Worm (Caenorhabditis elegans) whole organism, early embryonic: Measurements from ENCODE around the gene prp-39.

ENCODE experiments used
- aly-1 ChIP-seq: sonication (generic microtip); optimal IDR thresholded peaks from 2 replicates; lab custom pipeline; 2016; ENCODE audit warnings: missing genetic modification characterization, missing compliant biosample characterization
- ama-1 ChIP-seq: fragments of 150-350 bp; optimal IDR thresholded peaks from 2 replicates; lab custom pipeline; 2014
- ceh-13 ChIP-seq: fragments of 200-800 bp; sonication (Bioruptor generic); optimal IDR thresholded peaks from 2 replicates; lab custom pipeline; 2018; ENCODE audit warnings: mild to moderate bottlenecking, missing genetic modification characterization, missing compliant biosample characterization
- ceh-36 ChIP-seq: sonication (generic microtip); optimal IDR thresholded peaks from 2 replicates; lab custom pipeline; 2016; ENCODE audit warnings: missing genetic modification characterization, inconsistent platforms, missing compliant biosample characterization
- flt-1 ChIP-seq: fragments of 200-800 bp; sonication (Bioruptor generic); IDR thresholded peaks from 2 replicates; pipeline ENCODE4 v1.3.6; 2022; ENCODE audit warnings: missing genetic modification characterization, missing compliant biosample characterization
- sea-1 ChIP-seq: fragments of 200-800 bp; sonication (Bioruptor generic); conservative IDR thresholded peaks from 2 replicates; pipeline ENCODE4 v1.3.6; 2022; ENCODE audit warnings: missing genetic modification characterization, missing compliant biosample characterization
- tbx-11 ChIP-seq: fragments of 200-800 bp; sonication (Bioruptor generic); IDR thresholded peaks from 2 replicates; pipeline ENCODE4 v1.3.6; 2022; ENCODE audit warnings: missing genetic modification characterization, missing compliant biosample characterization
- tbx-37 ChIP-seq: fragments of 200-800 bp; sonication (Bioruptor generic); conservative IDR thresholded peaks from 2 replicates; pipeline ENCODE4 v1.3.6; 2022; ENCODE audit warnings: missing genetic modification reagents, missing genetic modification characterization, missing compliant biosample characterization

DNA sequence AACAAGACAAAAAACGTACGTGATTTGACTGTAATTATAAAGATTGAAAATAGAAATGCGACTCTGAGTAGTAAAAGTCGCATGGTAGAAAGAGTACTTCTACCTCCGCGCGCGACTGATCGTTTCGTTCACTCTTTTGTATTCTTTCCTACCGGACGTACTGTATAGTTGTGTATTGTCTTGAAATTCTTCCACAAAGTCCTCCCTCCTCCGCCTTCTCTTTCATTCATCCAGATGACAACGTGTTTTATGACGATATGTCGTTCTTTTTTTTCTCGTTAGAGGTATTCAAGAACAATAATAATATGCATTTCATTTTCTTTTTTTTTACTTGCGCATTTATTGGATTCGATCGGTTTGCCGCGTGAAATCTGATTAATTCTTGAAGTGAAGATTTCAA lies 44.0 kb upstream of the prp-39 start, which contains the start of gene K09H11.4:
- TF ChIP-seq ama-1 (no peak), ceh-36 (tag; lab: Kevin White, UChicago) (no peak), tbx-37 (GFP tag; lab: Robert Waterston, UW) (no peak), ceh-13 (GFP tag; lab: Kevin White, UChicago) (no peak), tbx-11 (GFP tag; lab: Robert Waterston, UW) (no peak), sea-1 (GFP tag; lab: Robert Waterston, UW) (no peak), flt-1 (no peak), aly-1 (tag; lab: Kevin White, UChicago) (no peak)
